Worm (Caenorhabditis elegans) whole organism, young adult: ENCODE data around the gene F41E6.8.

Experiments used
- B0019.2 ChIP-seq: fragments of 200-800 bp; sonication (Bioruptor generic); conservative IDR thresholded peaks from 2 replicates; pipeline ENCODE4 v1.3.6; 2022; ENCODE audit warnings: missing genetic modification reagents, missing genetic modification characterization, missing compliant biosample characterization
- B0261.1 ChIP-seq: sonication (generic microtip); optimal IDR thresholded peaks from 2 replicates; lab custom pipeline; 2016; ENCODE audit warnings: mild to moderate bottlenecking, missing genetic modification characterization, moderate library complexity, missing compliant biosample characterization
- B0336.3 ChIP-seq: fragments of 200-800 bp; sonication (Bioruptor generic); IDR thresholded peaks from 2 replicates; pipeline ENCODE4 v1.3.6; 2022; ENCODE audit warnings: missing genetic modification characterization, missing compliant biosample characterization
- C06A6.2 ChIP-seq: fragments of 200-800 bp; sonication (Bioruptor generic); conservative IDR thresholded peaks from 2 replicates; pipeline ENCODE4 v1.3.6; 2022; ENCODE audit warnings: missing genetic modification characterization, missing compliant biosample characterization
- F10E7.11 ChIP-seq: sonication (generic microtip); optimal IDR thresholded peaks from 2 replicates; lab custom pipeline; 2017; ENCODE audit warnings: mild to moderate bottlenecking, missing genetic modification characterization, moderate library complexity, missing compliant biosample characterization
- F23B12.7 ChIP-seq: sonication (generic microtip); optimal IDR thresholded peaks from 2 replicates; lab custom pipeline; 2017; ENCODE audit warnings: missing genetic modification characterization, mild to moderate bottlenecking, missing compliant biosample characterization, antibody characterized with exemption, moderate library complexity; ENCODE audit not compliant: insufficient read depth
- F33H1.4 ChIP-seq: fragments of 200-800 bp; sonication (Bioruptor generic); IDR thresholded peaks from 2 replicates; pipeline ENCODE4 v1.3.6; 2022; ENCODE audit warnings: missing genetic modification reagents, missing genetic modification characterization, missing compliant biosample characterization
- F57A8.1 ChIP-seq: fragments of 200-800 bp; sonication (Bioruptor generic); optimal IDR thresholded peaks from 2 replicates; lab custom pipeline; 2018; ENCODE audit warnings: mild to moderate bottlenecking, missing genetic modification characterization, moderate library complexity, missing compliant biosample characterization
- T07F8.4 ChIP-seq: sonication (generic microtip); optimal IDR thresholded peaks from 2 replicates; lab custom pipeline; 2016; ENCODE audit warnings: mild to moderate bottlenecking, missing genetic modification characterization, moderate library complexity, missing compliant biosample characterization
- Y67H2A.10 ChIP-seq: fragments of 200-800 bp; sonication (Bioruptor generic); conservative IDR thresholded peaks from 2 replicates; pipeline ENCODE4 v1.3.6; 2022; ENCODE audit warnings: missing genetic modification reagents, missing genetic modification characterization, missing compliant biosample characterization
- atf-7 ChIP-seq: sonication (generic microtip); optimal IDR thresholded peaks from 2 replicates; lab custom pipeline; 2017; ENCODE audit warnings: mild to moderate bottlenecking, missing genetic modification characterization, missing compliant biosample characterization
- athp-1 ChIP-seq: sonication (generic microtip); optimal IDR thresholded peaks from 2 replicates; lab custom pipeline; 2017; ENCODE audit warnings: mild to moderate bottlenecking, missing genetic modification characterization, missing compliant biosample characterization
- attf-5 ChIP-seq: fragments of 200-800 bp; sonication (Bioruptor generic); optimal IDR thresholded peaks from 2 replicates; lab custom pipeline; 2018; ENCODE audit warnings: mild to moderate bottlenecking, missing genetic modification characterization, missing compliant biosample characterization
- ceh-100 ChIP-seq: fragments of 200-800 bp; sonication (Bioruptor generic); IDR thresholded peaks from 2 replicates; pipeline ENCODE4 v1.3.6; 2022; ENCODE audit warnings: missing genetic modification reagents, missing genetic modification characterization, missing compliant biosample characterization
- ceh-58 ChIP-seq: fragments of 200-800 bp; sonication (Bioruptor generic); IDR thresholded peaks from 2 replicates; pipeline ENCODE4 v1.3.6; 2022; ENCODE audit warnings: missing genetic modification characterization, missing compliant biosample characterization
- ceh-79 ChIP-seq: sonication (generic microtip); optimal IDR thresholded peaks from 2 replicates; lab custom pipeline; 2017; ENCODE audit warnings: mild to moderate bottlenecking, missing genetic modification characterization, missing compliant biosample characterization
- ceh-91 ChIP-seq: fragments of 200-800 bp; sonication (Bioruptor generic); IDR thresholded peaks from 2 replicates; pipeline ENCODE4 v1.3.6; 2022; ENCODE audit warnings: missing genetic modification reagents, missing genetic modification characterization, missing compliant biosample characterization
- dpl-1 ChIP-seq: fragments of 150-350 bp; optimal IDR thresholded peaks from 2 replicates; lab custom pipeline; 2014; ENCODE audit warnings: missing biosample characterization, missing genetic modification reagents, missing genetic modification characterization
- hlh-12 ChIP-seq: sonication (generic microtip); optimal IDR thresholded peaks from 2 replicates; lab custom pipeline; 2016; ENCODE audit warnings: missing genetic modification characterization, missing compliant biosample characterization
- hmg-1.2 ChIP-seq: fragments of 200-800 bp; sonication (Bioruptor generic); IDR thresholded peaks from 2 replicates; pipeline ENCODE4 v1.3.6; 2022; ENCODE audit warnings: missing genetic modification reagents, missing genetic modification characterization, missing compliant biosample characterization
- hrde-1 ChIP-seq: sonication (generic microtip); optimal IDR thresholded peaks from 2 replicates; lab custom pipeline; 2016; ENCODE audit warnings: missing genetic modification characterization, mild to moderate bottlenecking, missing compliant biosample characterization, moderate library complexity, missing genotype, missing genetic modification reagents, borderline replicate concordance
- hsf-1 ChIP-seq: fragments of 200-800 bp; sonication (Bioruptor generic); IDR thresholded peaks from 2 replicates; pipeline ENCODE4 v1.3.6; 2022; ENCODE audit warnings: missing genetic modification reagents, missing genetic modification characterization, missing compliant biosample characterization
- lag-1 ChIP-seq: fragments of 200-800 bp; sonication (Bioruptor generic); IDR thresholded peaks from 2 replicates; pipeline ENCODE4 v1.3.6; 2022; ENCODE audit warnings: missing genetic modification reagents, missing genetic modification characterization, missing compliant biosample characterization
- lin-35 ChIP-seq, 3 experiments: fragments of 150-350 bp in 2 of 3; sonication (generic microtip) in 1 of 3; optimal IDR thresholded peaks; 2 replicates each; lab custom pipeline; 2014 to 2018; ENCODE audit warnings: missing biosample characterization in 3 of 3, missing genetic modification characterization in 3 of 3, missing genetic modification reagents in 3 of 3
- lsy-27 ChIP-seq: sonication (generic microtip); optimal IDR thresholded peaks from 2 replicates; lab custom pipeline; 2017; ENCODE audit warnings: missing genetic modification characterization, mild to moderate bottlenecking, missing compliant biosample characterization, antibody characterized with exemption, missing genotype, borderline replicate concordance; ENCODE audit not compliant: insufficient read depth
- madf-10 ChIP-seq: sonication (generic microtip); optimal IDR thresholded peaks from 2 replicates; lab custom pipeline; 2016; ENCODE audit warnings: mild to moderate bottlenecking, missing genetic modification characterization, missing compliant biosample characterization
- madf-3 ChIP-seq: fragments of 200-800 bp; sonication (Bioruptor generic); IDR thresholded peaks from 2 replicates; pipeline ENCODE4 v1.3.6; 2022; ENCODE audit warnings: missing genetic modification reagents, missing genetic modification characterization, missing compliant biosample characterization
- madf-6 ChIP-seq: fragments of 200-800 bp; sonication (Bioruptor generic); IDR thresholded peaks from 2 replicates; pipeline ENCODE4 v1.3.6; 2022; ENCODE audit warnings: missing genetic modification reagents, missing genetic modification characterization, missing compliant biosample characterization
- mxl-1 ChIP-seq: sonication (generic microtip); optimal IDR thresholded peaks from 2 replicates; lab custom pipeline; 2016; ENCODE audit warnings: missing genetic modification characterization, missing compliant biosample characterization
- nfyb-1 ChIP-seq: fragments of 200-800 bp; sonication (Bioruptor generic); IDR thresholded peaks from 2 replicates; pipeline ENCODE4 v1.3.6; 2022; ENCODE audit warnings: missing genetic modification reagents, missing genetic modification characterization, missing compliant biosample characterization
- nhr-120 ChIP-seq: fragments of 200-800 bp; sonication (Bioruptor generic); IDR thresholded peaks from 2 replicates; pipeline ENCODE4 v1.3.6; 2022; ENCODE audit warnings: missing genetic modification characterization, missing compliant biosample characterization
- nhr-27 ChIP-seq: fragments of 200-800 bp; sonication (Bioruptor generic); optimal IDR thresholded peaks from 2 replicates; lab custom pipeline; 2018; ENCODE audit warnings: mild to moderate bottlenecking, missing genetic modification characterization, moderate library complexity, missing compliant biosample characterization
- rec-8 ChIP-seq, 2 experiments: sonication (generic microtip); optimal IDR thresholded peaks; 2 replicates each; lab custom pipeline; 2016; ENCODE audit warnings: mild to moderate bottlenecking in 2 of 2, missing genetic modification characterization in 2 of 2, missing genetic modification reagents in 2 of 2, missing genotype in 2 of 2, missing biosample characterization in 1 of 2, missing compliant biosample characterization in 1 of 2, moderate library complexity in 1 of 2
- rpc-1 ChIP-seq, 2 experiments: fragments of 150-350 bp in 1 of 2; sonication (generic microtip) in 1 of 2; optimal IDR thresholded peaks; 2 replicates each; lab custom pipeline; 2014 to 2018; ENCODE audit warnings: missing biosample characterization in 1 of 2, missing genetic modification characterization in 1 of 2, missing genetic modification reagents in 1 of 2, missing genotype in 1 of 2
- sdz-38 ChIP-seq: sonication (generic microtip); optimal IDR thresholded peaks from 2 replicates; lab custom pipeline; 2016; ENCODE audit warnings: missing genotype, missing genetic modification characterization, missing compliant biosample characterization
- snpc-1.1 ChIP-seq: sonication (generic microtip); optimal IDR thresholded peaks from 2 replicates; lab custom pipeline; 2017; ENCODE audit warnings: missing genetic modification characterization, mild to moderate bottlenecking, missing compliant biosample characterization, antibody characterized with exemption, moderate library complexity, missing genotype, missing genetic modification reagents; ENCODE audit not compliant: insufficient read depth
- sptf-2 ChIP-seq: fragments of 200-800 bp; sonication (Bioruptor generic); optimal IDR thresholded peaks from 2 replicates; lab custom pipeline; 2018; ENCODE audit warnings: mild to moderate bottlenecking, missing genetic modification characterization, missing compliant biosample characterization
- xnd-1 ChIP-seq: sonication (generic microtip); optimal IDR thresholded peaks from 2 replicates; lab custom pipeline; 2016; ENCODE audit warnings: missing genotype, missing genetic modification reagents, missing genetic modification characterization, missing compliant biosample characterization
- zfh-2 ChIP-seq: fragments of 200-800 bp; sonication (Bioruptor generic); conservative IDR thresholded peaks from 2 replicates; pipeline ENCODE4 v1.3.6; 2022; ENCODE audit warnings: missing genetic modification reagents, missing genetic modification characterization, missing compliant biosample characterization
- zim-3 ChIP-seq: sonication (generic microtip); optimal IDR thresholded peaks from 2 replicates; lab custom pipeline; 2017; ENCODE audit warnings: mild to moderate bottlenecking, missing genetic modification characterization, moderate library complexity, missing compliant biosample characterization

Gene F41E6.8

DNA sequence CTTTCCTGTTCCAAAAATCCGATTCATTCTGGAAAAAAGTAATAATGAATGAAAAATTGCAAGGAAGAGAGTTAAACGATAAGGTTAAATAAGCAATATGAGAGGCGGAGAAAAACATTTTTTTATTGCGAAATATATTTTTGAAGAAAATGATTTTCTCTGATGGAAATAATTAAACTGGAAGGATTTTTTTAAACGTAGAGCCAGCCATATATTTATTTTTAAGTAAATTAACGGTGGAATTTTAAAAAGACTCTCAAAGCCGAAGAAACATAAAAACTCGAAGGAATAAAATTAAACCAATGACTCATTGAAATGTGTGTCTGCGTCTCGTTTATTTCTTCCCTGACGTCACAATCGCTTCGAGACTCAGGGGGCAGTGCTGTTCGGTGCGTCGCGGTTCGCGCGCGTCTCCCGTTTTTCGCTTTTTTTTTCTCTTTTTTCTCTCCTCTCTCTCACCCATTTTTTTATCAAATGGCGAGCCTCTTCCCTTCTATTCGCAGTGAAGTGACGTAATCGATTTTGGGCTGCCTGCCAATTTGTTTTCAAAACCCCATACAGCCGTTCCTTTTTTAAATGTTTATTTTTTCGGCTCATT, 4.9 kb upstream of the F41E6.8 start, which contains the start of gene vps-60 (continued):
- TF ChIP-seq ceh-91 (GFP tag; lab: Robert Waterston, UW) (peak; percentile 75), xnd-1 (tag; lab: Kevin White, UChicago) (no peak), hrde-1 (tag; lab: Kevin White, UChicago) (no peak), Y67H2A.10 (GFP tag; lab: Robert Waterston, UW) (no peak), T07F8.4 (no peak), dpl-1 (GFP tag; lab: Kevin White, UChicago) (peak; percentile 70), F57A8.1 (GFP tag; lab: Kevin White, UChicago) (no peak), nhr-120 (GFP tag; lab: Robert Waterston, UW) (no peak), ceh-58 (GFP tag; lab: Robert Waterston, UW) (no peak), rpc-1 (optimal IDR thresholded peaks at IDR 0.05; lab: Kevin White, UChicago) (no peak), rpc-1 (tag; optimal IDR thresholded peaks at IDR 0.05; lab: Kevin White, UChicago) (no peak), zfh-2 (peak; percentile 97), rec-8 (tag; optimal IDR thresholded peaks at IDR 0.05; lab: Kevin White, UChicago) (no peak), lag-1 (GFP tag; lab: Robert Waterston, UW) (no peak), hsf-1 (GFP tag; lab: Robert Waterston, UW) (no peak), atf-7 (peak; percentile 95), zim-3 (tag; lab: Kevin White, UChicago) (no peak), C06A6.2 (GFP tag; lab: Robert Waterston, UW) (peak; percentile 71; the same call in 1 of the 2 replicates), madf-10 (tag; lab: Kevin White, UChicago) (peak; percentile 98), lin-35 (GFP tag; optimal IDR thresholded peaks at IDR 0.05; lab: Kevin White, UChicago) (peak; percentile 8 to 77 (median 10)), athp-1 (peak; percentile 81), B0261.1 (tag; lab: Kevin White, UChicago) (no peak), nhr-27 (no peak), F10E7.11 (tag; lab: Kevin White, UChicago) (no peak), attf-5 (GFP tag; lab: Kevin White, UChicago) (peak; percentile 97), madf-3 (GFP tag; lab: Robert Waterston, UW) (peak; percentile 99), sdz-38 (no peak), hmg-1.2 (peak; percentile 77), F23B12.7 (tag; lab: Kevin White, UChicago) (peak; percentile 51), ceh-79 (no peak), nfyb-1 (peak; percentile 78), hlh-12 (no peak), F33H1.4 (GFP tag; lab: Robert Waterston, UW) (peak; percentile 92), mxl-1 (tag; lab: Kevin White, UChicago) (no peak), sptf-2 (GFP tag; lab: Kevin White, UChicago) (no peak), B0336.3 (peak; percentile 85), lsy-27 (tag; lab: Kevin White, UChicago) (no peak), snpc-1.1 (peak; percentile 45), madf-6 (GFP tag; lab: Robert Waterston, UW) (peak; percentile 85), B0019.2 (GFP tag; lab: Robert Waterston, UW) (no peak), ceh-100 (GFP tag; lab: Robert Waterston, UW) (peak; percentile 57; the same call in 1 of the 2 replicates)
